Worm (Caenorhabditis elegans) whole organism, young adult: ENCODE results near the gene T22D1.17.
A peak's percentile ranks its signal among the peaks of the same experiment; 100 is the strongest.

ENCODE experiments used
- B0035.1 ChIP-seq: sonication (generic microtip); optimal IDR thresholded peaks from 2 replicates; lab custom pipeline; 2016; ENCODE audit warnings: missing genetic modification characterization, mild to moderate bottlenecking, missing compliant biosample characterization, missing genotype, missing genetic modification reagents
- B0261.1 ChIP-seq: sonication (generic microtip); optimal IDR thresholded peaks from 2 replicates; lab custom pipeline; 2016; ENCODE audit warnings: mild to moderate bottlenecking, missing genetic modification characterization, moderate library complexity, missing compliant biosample characterization
- B0336.3 ChIP-seq: fragments of 200-800 bp; sonication (Bioruptor generic); IDR thresholded peaks from 2 replicates; pipeline ENCODE4 v1.3.6; 2022; ENCODE audit warnings: missing genetic modification characterization, missing compliant biosample characterization
- C17E4.6 ChIP-seq: fragments of 200-800 bp; sonication (Bioruptor generic); IDR thresholded peaks from 2 replicates; pipeline ENCODE4 v1.3.6; 2022; ENCODE audit warnings: missing genetic modification reagents, missing genetic modification characterization, missing compliant biosample characterization
- D2030.7 ChIP-seq: fragments of 200-800 bp; sonication (Bioruptor generic); IDR thresholded peaks from 2 replicates; pipeline ENCODE4 v1.3.6; 2022; ENCODE audit warnings: missing genetic modification reagents, missing genetic modification characterization, missing compliant biosample characterization
- F23B12.7 ChIP-seq: sonication (generic microtip); optimal IDR thresholded peaks from 2 replicates; lab custom pipeline; 2017; ENCODE audit warnings: missing genetic modification characterization, mild to moderate bottlenecking, missing compliant biosample characterization, antibody characterized with exemption, moderate library complexity; ENCODE audit not compliant: insufficient read depth
- F37B4.10 ChIP-seq: fragments of 200-800 bp; sonication (Bioruptor generic); IDR thresholded peaks from 2 replicates; pipeline ENCODE4 v1.3.6; 2022; ENCODE audit warnings: missing genetic modification characterization, missing compliant biosample characterization
- F49E8.2 ChIP-seq: sonication (generic microtip); optimal IDR thresholded peaks from 3 replicates; lab custom pipeline; 2017; ENCODE audit warnings: missing genetic modification characterization, mild to moderate bottlenecking, missing compliant biosample characterization, antibody characterized with exemption, moderate library complexity; ENCODE audit not compliant: insufficient read depth
- F57A8.1 ChIP-seq: fragments of 200-800 bp; sonication (Bioruptor generic); optimal IDR thresholded peaks from 2 replicates; lab custom pipeline; 2018; ENCODE audit warnings: mild to moderate bottlenecking, missing genetic modification characterization, moderate library complexity, missing compliant biosample characterization
- K11D2.4 ChIP-seq: fragments of 200-800 bp; sonication (Bioruptor generic); IDR thresholded peaks from 2 replicates; pipeline ENCODE4 v1.3.6; 2022; ENCODE audit warnings: missing genetic modification reagents, missing genetic modification characterization, missing compliant biosample characterization
- T26A5.8 ChIP-seq: sonication (generic microtip); optimal IDR thresholded peaks from 2 replicates; lab custom pipeline; 2016; ENCODE audit warnings: missing genetic modification characterization, missing compliant biosample characterization
- Y56A3A.18 ChIP-seq: fragments of 200-800 bp; sonication (Bioruptor generic); IDR thresholded peaks from 2 replicates; pipeline ENCODE4 v1.3.6; 2022; ENCODE audit warnings: missing genetic modification reagents, missing genetic modification characterization, missing compliant biosample characterization
- Y67H2A.10 ChIP-seq: fragments of 200-800 bp; sonication (Bioruptor generic); conservative IDR thresholded peaks from 2 replicates; pipeline ENCODE4 v1.3.6; 2022; ENCODE audit warnings: missing genetic modification reagents, missing genetic modification characterization, missing compliant biosample characterization
- ZK185.1 ChIP-seq: sonication (generic microtip); optimal IDR thresholded peaks from 2 replicates; lab custom pipeline; 2016; ENCODE audit warnings: mild to moderate bottlenecking, missing genetic modification characterization, missing compliant biosample characterization; ENCODE audit not compliant: poor library complexity, severe bottlenecking
- attf-3 ChIP-seq: fragments of 200-800 bp; sonication (Bioruptor generic); conservative IDR thresholded peaks from 2 replicates; pipeline ENCODE4 v1.3.6; 2022; ENCODE audit warnings: missing genetic modification reagents, missing genetic modification characterization, missing compliant biosample characterization
- attf-6 ChIP-seq: fragments of 200-800 bp; sonication (Bioruptor generic); IDR thresholded peaks from 2 replicates; pipeline ENCODE4 v1.3.6; 2022; ENCODE audit warnings: missing genetic modification reagents, missing genetic modification characterization, missing compliant biosample characterization
- bed-1 ChIP-seq: fragments of 200-800 bp; sonication (Bioruptor generic); IDR thresholded peaks from 2 replicates; pipeline ENCODE4 v1.3.6; 2022; ENCODE audit warnings: missing genetic modification reagents, missing genetic modification characterization, missing compliant biosample characterization
- cebp-1 ChIP-seq, 2 experiments: fragments of 200-800 bp in 1 of 2; sonication (Bioruptor generic) in 1 of 2; sonication (generic microtip) in 1 of 2; IDR thresholded peaks in 1 of 2; optimal IDR thresholded peaks in 1 of 2; 2 replicates each; pipeline versions ENCODE4 v1.3.6 to Lab custom; 2017 to 2022; ENCODE audit warnings: missing compliant biosample characterization in 2 of 2, missing genetic modification characterization in 2 of 2, mild to moderate bottlenecking in 1 of 2, missing genetic modification reagents in 1 of 2, moderate library complexity in 1 of 2
- chd-7 ChIP-seq: sonication (generic microtip); optimal IDR thresholded peaks from 2 replicates; lab custom pipeline; 2016; ENCODE audit warnings: mild to moderate bottlenecking, missing genetic modification characterization, moderate library complexity, missing compliant biosample characterization
- dpff-1 ChIP-seq: sonication (generic microtip); optimal IDR thresholded peaks from 2 replicates; lab custom pipeline; 2017; ENCODE audit warnings: mild to moderate bottlenecking, missing genetic modification characterization, missing compliant biosample characterization
- egrh-3 ChIP-seq: fragments of 200-800 bp; sonication (Bioruptor generic); IDR thresholded peaks from 2 replicates; pipeline ENCODE4 v1.3.6; 2022; ENCODE audit warnings: missing genetic modification reagents, missing genetic modification characterization, missing compliant biosample characterization
- fkh-3 ChIP-seq: sonication (generic microtip); optimal IDR thresholded peaks from 2 replicates; lab custom pipeline; 2016; ENCODE audit warnings: mild to moderate bottlenecking, missing genetic modification characterization, missing compliant biosample characterization
- hsf-1 ChIP-seq: fragments of 200-800 bp; sonication (Bioruptor generic); IDR thresholded peaks from 2 replicates; pipeline ENCODE4 v1.3.6; 2022; ENCODE audit warnings: missing genetic modification reagents, missing genetic modification characterization, missing compliant biosample characterization
- lag-1 ChIP-seq: fragments of 200-800 bp; sonication (Bioruptor generic); IDR thresholded peaks from 2 replicates; pipeline ENCODE4 v1.3.6; 2022; ENCODE audit warnings: missing genetic modification reagents, missing genetic modification characterization, missing compliant biosample characterization
- let-607 ChIP-seq, 2 experiments: fragments of 200-800 bp in 1 of 2; sonication (Bioruptor generic) in 1 of 2; sonication (generic microtip) in 1 of 2; optimal IDR thresholded peaks; 2 replicates each; lab custom pipeline; 2016 to 2018; ENCODE audit warnings: mild to moderate bottlenecking in 2 of 2, missing compliant biosample characterization in 2 of 2, missing genetic modification characterization in 2 of 2, moderate library complexity in 2 of 2, missing genotype in 1 of 2
- madf-10 ChIP-seq: sonication (generic microtip); optimal IDR thresholded peaks from 2 replicates; lab custom pipeline; 2016; ENCODE audit warnings: mild to moderate bottlenecking, missing genetic modification characterization, missing compliant biosample characterization
- madf-6 ChIP-seq: fragments of 200-800 bp; sonication (Bioruptor generic); IDR thresholded peaks from 2 replicates; pipeline ENCODE4 v1.3.6; 2022; ENCODE audit warnings: missing genetic modification reagents, missing genetic modification characterization, missing compliant biosample characterization
- nfya-1 ChIP-seq: sonication (generic microtip); optimal IDR thresholded peaks from 2 replicates; lab custom pipeline; 2017; ENCODE audit warnings: antibody characterized with exemption, missing compliant biosample characterization, missing genetic modification characterization, borderline replicate concordance; ENCODE audit not compliant: insufficient read depth
- nhr-120 ChIP-seq: fragments of 200-800 bp; sonication (Bioruptor generic); IDR thresholded peaks from 2 replicates; pipeline ENCODE4 v1.3.6; 2022; ENCODE audit warnings: missing genetic modification characterization, missing compliant biosample characterization
- nhr-90 ChIP-seq: sonication (generic microtip); optimal IDR thresholded peaks from 2 replicates; lab custom pipeline; 2016; ENCODE audit warnings: missing genotype, mild to moderate bottlenecking, missing genetic modification characterization, missing compliant biosample characterization
- rec-8 ChIP-seq, 2 experiments: sonication (generic microtip); optimal IDR thresholded peaks; 2 replicates each; lab custom pipeline; 2016; ENCODE audit warnings: mild to moderate bottlenecking in 2 of 2, missing genetic modification characterization in 2 of 2, missing genetic modification reagents in 2 of 2, missing genotype in 2 of 2, missing biosample characterization in 1 of 2, missing compliant biosample characterization in 1 of 2, moderate library complexity in 1 of 2
- snpc-1.1 ChIP-seq: sonication (generic microtip); optimal IDR thresholded peaks from 2 replicates; lab custom pipeline; 2017; ENCODE audit warnings: missing genetic modification characterization, mild to moderate bottlenecking, missing compliant biosample characterization, antibody characterized with exemption, moderate library complexity, missing genotype, missing genetic modification reagents; ENCODE audit not compliant: insufficient read depth
- snpc-1.3 ChIP-seq: sonication (generic microtip); optimal IDR thresholded peaks from 2 replicates; lab custom pipeline; 2017; ENCODE audit warnings: missing genetic modification characterization, mild to moderate bottlenecking, missing compliant biosample characterization, antibody characterized with exemption, moderate library complexity, missing genotype, missing genetic modification reagents; ENCODE audit not compliant: insufficient read depth
- snpc-3.4 ChIP-seq: sonication (generic microtip); optimal IDR thresholded peaks from 2 replicates; lab custom pipeline; 2017; ENCODE audit warnings: missing genetic modification characterization, mild to moderate bottlenecking, missing compliant biosample characterization, antibody characterized with exemption, moderate library complexity, missing genotype, missing genetic modification reagents
- unc-130 ChIP-seq: sonication (generic microtip); optimal IDR thresholded peaks from 2 replicates; lab custom pipeline; 2016; ENCODE audit warnings: missing genetic modification reagents, missing genetic modification characterization, missing compliant biosample characterization
- unc-62 ChIP-seq: fragments of 150-350 bp; optimal IDR thresholded peaks from 2 replicates; lab custom pipeline; 2014; ENCODE audit warnings: missing biosample characterization, missing genetic modification reagents, missing genetic modification characterization
- xnd-1 ChIP-seq: sonication (generic microtip); optimal IDR thresholded peaks from 2 replicates; lab custom pipeline; 2016; ENCODE audit warnings: missing genotype, missing genetic modification reagents, missing genetic modification characterization, missing compliant biosample characterization
- zfh-2 ChIP-seq: fragments of 200-800 bp; sonication (Bioruptor generic); conservative IDR thresholded peaks from 2 replicates; pipeline ENCODE4 v1.3.6; 2022; ENCODE audit warnings: missing genetic modification reagents, missing genetic modification characterization, missing compliant biosample characterization
- ztf-22 ChIP-seq: fragments of 200-800 bp; sonication (Bioruptor generic); optimal IDR thresholded peaks from 2 replicates; lab custom pipeline; 2018; ENCODE audit warnings: mild to moderate bottlenecking, missing genetic modification characterization, moderate library complexity, missing compliant biosample characterization
- ztf-25 ChIP-seq: fragments of 200-800 bp; sonication (Bioruptor generic); IDR thresholded peaks from 2 replicates; pipeline ENCODE4 v1.3.6; 2022; ENCODE audit warnings: missing genetic modification reagents, missing genetic modification characterization, missing compliant biosample characterization
- ztf-26 ChIP-seq: sonication (generic microtip); optimal IDR thresholded peaks from 2 replicates; lab custom pipeline; 2017; ENCODE audit warnings: missing genetic modification characterization, missing compliant biosample characterization
- ztf-28 ChIP-seq: fragments of 200-800 bp; sonication (Bioruptor generic); IDR thresholded peaks from 2 replicates; pipeline ENCODE4 v1.3.6; 2022; ENCODE audit warnings: missing genetic modification reagents, missing genetic modification characterization, missing compliant biosample characterization
- ztf-3 ChIP-seq: fragments of 200-800 bp; sonication (Bioruptor generic); optimal IDR thresholded peaks from 2 replicates; lab custom pipeline; 2018; ENCODE audit warnings: mild to moderate bottlenecking, missing genetic modification characterization, missing compliant biosample characterization

T22D1.17 gene

DNA sequence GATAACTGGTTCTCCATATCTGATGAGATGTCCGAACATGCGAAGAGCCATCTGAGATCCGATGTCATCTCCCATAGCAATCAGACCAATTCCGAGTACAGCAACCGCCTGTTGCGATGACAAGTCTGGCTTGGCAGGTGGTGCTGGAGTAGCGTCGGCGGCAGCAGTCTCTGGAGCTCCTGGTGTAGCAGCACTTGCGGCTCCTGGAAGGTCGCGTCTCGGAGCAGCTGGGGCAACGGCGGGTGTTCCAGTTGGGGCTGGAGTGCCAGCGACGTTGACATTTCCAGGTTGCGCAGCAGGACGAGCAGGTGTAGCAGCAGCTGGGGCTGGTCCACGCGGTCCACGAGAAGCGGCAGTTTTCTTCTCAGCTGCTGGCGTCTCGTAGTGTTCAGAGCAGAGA is 1.7 kb downstream of the T22D1.17 start (continued):
- TF ChIP-seq ztf-28 (no peak), F37B4.10 (GFP tag; lab: Robert Waterston, UW) (0 out of 2 replicates have a peak, but pooled peaks have one; percentile 77), B0261.1 (tag; lab: Kevin White, UChicago) (no peak), ztf-3 (no peak)

DNA sequence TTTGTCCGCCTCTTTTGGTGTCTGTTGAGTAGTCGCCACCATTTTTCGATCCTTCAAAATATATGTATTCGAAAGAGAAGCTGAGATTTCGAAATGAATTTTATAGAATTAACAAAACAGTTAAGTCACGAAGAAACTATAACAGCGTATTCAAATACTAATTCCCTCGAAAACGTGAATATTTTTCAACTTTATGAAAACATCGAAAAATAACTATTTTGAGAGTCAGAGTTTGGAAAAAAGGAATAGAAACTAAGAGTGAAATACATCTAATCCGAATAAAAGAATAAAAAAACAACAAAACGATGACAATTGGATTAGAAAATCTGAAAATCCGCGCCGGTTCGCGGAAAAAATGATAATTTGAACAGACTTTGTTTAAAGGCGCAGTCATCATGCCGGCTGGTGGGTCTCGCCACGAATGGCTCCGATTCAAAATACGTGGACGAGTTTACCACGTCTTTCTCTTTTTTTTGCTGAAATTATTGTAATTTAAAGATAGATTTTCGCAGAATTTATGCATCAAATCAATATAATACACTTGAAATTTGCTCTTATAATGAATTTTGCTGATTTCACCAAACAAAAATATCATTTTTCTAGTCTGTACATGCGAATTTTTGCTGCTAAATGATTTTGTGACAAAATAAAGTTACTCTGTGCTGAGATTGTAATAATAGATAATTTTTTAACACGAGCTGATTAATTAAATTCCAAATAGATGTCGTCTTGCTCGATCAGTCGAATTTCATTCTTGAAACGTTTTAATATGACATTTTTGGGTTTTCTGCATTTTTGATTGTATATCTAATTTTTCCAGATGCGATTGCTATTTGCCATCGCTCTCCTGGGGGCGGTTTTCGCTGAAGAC is 4.3 kb downstream of the T22D1.17 start, which contains the start of the genes rpn-1 and ribo-1:
TSS of gene rpn-1 (minus strand) at position 51 of the 871 bp plus-strand sequence.
TSS of gene ribo-1 (plus strand) at position 821 of the 871 bp plus-strand sequence.
- TF ChIP-seq K11D2.4 (GFP tag; lab: Robert Waterston, UW), result no peak
- TF ChIP-seq D2030.7 (GFP tag; lab: Robert Waterston, UW), result peak; percentile 29; the same call in 1 of the 2 replicates
- no peak for TF ChIP-seq zfh-2 (GFP tag; lab: Robert Waterston, UW)
- TF ChIP-seq rec-8 (tag; optimal IDR thresholded peaks at IDR 0.05; lab: Kevin White, UChicago), result no peak
- TF ChIP-seq F23B12.7 (tag; lab: Kevin White, UChicago), result peak; percentile 28
- no peak for TF ChIP-seq ztf-26 (tag; lab: Kevin White, UChicago)
- no peak for TF ChIP-seq ztf-3
- TF ChIP-seq xnd-1 (tag; lab: Kevin White, UChicago), result no peak
- TF ChIP-seq Y67H2A.10 (GFP tag; lab: Robert Waterston, UW), result no peak
- TF ChIP-seq bed-1, result no peak
- no peak for TF ChIP-seq fkh-3 (tag; lab: Kevin White, UChicago)
- no peak for TF ChIP-seq dpff-1
- TF ChIP-seq chd-7 (tag; lab: Kevin White, UChicago), result no peak
- TF ChIP-seq unc-62 (GFP tag; lab: Kevin White, UChicago), result no peak
- no peak for TF ChIP-seq egrh-3 (GFP tag; lab: Robert Waterston, UW)
- no peak for TF ChIP-seq nhr-90 (tag; lab: Kevin White, UChicago)
- TF ChIP-seq B0336.3 (GFP tag; lab: Robert Waterston, UW), result no peak
- TF ChIP-seq attf-3 (GFP tag; lab: Robert Waterston, UW), result no peak
- TF ChIP-seq madf-10, result no peak
- no peak for TF ChIP-seq snpc-1.3 (tag; lab: Kevin White, UChicago)
- TF ChIP-seq unc-130 (GFP tag; lab: Kevin White, UChicago), result no peak
- no peak for TF ChIP-seq ztf-22 (GFP tag; lab: Kevin White, UChicago)
- TF ChIP-seq C17E4.6 (GFP tag; lab: Robert Waterston, UW), result no peak
- no peak for TF ChIP-seq ztf-25
- no peak for TF ChIP-seq cebp-1 (GFP tag; IDR thresholded peaks at IDR 0.05; lab: Robert Waterston, UW)
- no peak for TF ChIP-seq cebp-1 (tag; optimal IDR thresholded peaks at IDR 0.05; lab: Kevin White, UChicago)
- peak; percentile 40 for TF ChIP-seq F49E8.2 (tag; lab: Kevin White, UChicago)
- no peak for TF ChIP-seq F57A8.1 (GFP tag; lab: Kevin White, UChicago)
- no peak for TF ChIP-seq Y56A3A.18 (GFP tag; lab: Robert Waterston, UW)
- TF ChIP-seq attf-6 (GFP tag; lab: Robert Waterston, UW), result no peak
- TF ChIP-seq let-607 (tag; optimal IDR thresholded peaks at IDR 0.05; lab: Kevin White, UChicago), result peak; percentile 74 to 82
- no peak for TF ChIP-seq hsf-1
- no peak for TF ChIP-seq lag-1
- TF ChIP-seq nfya-1, result no peak
- no peak for TF ChIP-seq B0035.1 (tag; lab: Kevin White, UChicago)
- TF ChIP-seq madf-6 (GFP tag; lab: Robert Waterston, UW), result peak; percentile 67
- TF ChIP-seq ZK185.1, result no peak
- no peak for TF ChIP-seq snpc-3.4 (tag; lab: Kevin White, UChicago)
- TF ChIP-seq nhr-120 (GFP tag; lab: Robert Waterston, UW), result no peak
- TF ChIP-seq T26A5.8 (tag; lab: Kevin White, UChicago), result no peak
- TF ChIP-seq snpc-1.1, result no peak
